Fruit fly (Drosophila melanogaster) whole organism, pupa: ENCODE results near the gene Rala.

ENCODE experiments used
- CG10348 ChIP-seq: fragments of 200-800 bp; sonication (Bioruptor generic); IDR thresholded peaks from 2 replicates; pipeline ENCODE4 v1.3.6; 2022; ENCODE audit warnings: missing biosample characterization, missing genetic modification characterization
- CG12605 ChIP-seq: fragments of 200-800 bp; sonication (Bioruptor generic); IDR thresholded peaks from 2 replicates; pipeline ENCODE4 v1.3.6; 2022; ENCODE audit warnings: missing biosample characterization, missing genetic modification characterization
- CG13204 ChIP-seq: fragments of 200-800 bp; sonication (Bioruptor generic); optimal IDR thresholded peaks from 2 replicates; lab custom pipeline; 2018; ENCODE audit warnings: missing biosample characterization, mild to moderate bottlenecking, missing genetic modification characterization, moderate library complexity
- CG14655 ChIP-seq: fragments of 200-800 bp; sonication (Bioruptor generic); optimal IDR thresholded peaks from 3 replicates; lab custom pipeline; 2017; ENCODE audit warnings: mild to moderate bottlenecking, missing biosample characterization, missing genetic modification reagents, missing genetic modification characterization
- CG15710 ChIP-seq: fragments of 200-800 bp; sonication (Bioruptor generic); optimal IDR thresholded peaks from 2 replicates; lab custom pipeline; 2018; ENCODE audit warnings: missing biosample characterization, mild to moderate bottlenecking, missing genetic modification characterization, moderate library complexity
- CG17806 ChIP-seq: fragments of 200-800 bp; sonication (Bioruptor generic); optimal IDR thresholded peaks from 2 replicates; lab custom pipeline; 2018; ENCODE audit warnings: missing biosample characterization, mild to moderate bottlenecking, missing genetic modification characterization, moderate library complexity
- CG32121 ChIP-seq: fragments of 200-800 bp; sonication (Bioruptor generic); IDR thresholded peaks from 2 replicates; pipeline ENCODE4 v1.3.6; 2022; ENCODE audit warnings: missing biosample characterization, missing genetic modification characterization
- CG34367 ChIP-seq: fragments of 200-800 bp; sonication (Bioruptor generic); optimal IDR thresholded peaks from 2 replicates; lab custom pipeline; 2018; ENCODE audit warnings: missing biosample characterization, mild to moderate bottlenecking, missing genetic modification characterization
- CG4496 ChIP-seq: fragments of 200-800 bp; sonication (Bioruptor generic); IDR thresholded peaks from 3 replicates; pipeline ENCODE4 v1.3.6; 2022; ENCODE audit warnings: missing biosample characterization, missing genetic modification characterization
- CG8159 ChIP-seq: fragments of 200-800 bp; sonication (Bioruptor generic); optimal IDR thresholded peaks from 3 replicates; lab custom pipeline; 2018; ENCODE audit warnings: missing biosample characterization, mild to moderate bottlenecking, missing genetic modification characterization, moderate library complexity
- CG8301 ChIP-seq: fragments of 200-800 bp; sonication (Bioruptor generic); optimal IDR thresholded peaks from 2 replicates; lab custom pipeline; 2018; ENCODE audit warnings: missing biosample characterization, mild to moderate bottlenecking, missing genetic modification characterization
- CG9948 ChIP-seq: fragments of 200-800 bp; sonication (Bioruptor generic); optimal IDR thresholded peaks from 2 replicates; lab custom pipeline; 2018; ENCODE audit warnings: missing biosample characterization, mild to moderate bottlenecking, missing genetic modification characterization, moderate library complexity
- D1 ChIP-seq: fragments of 200-800 bp; sonication (Bioruptor generic); optimal IDR thresholded peaks from 2 replicates; lab custom pipeline; 2018; ENCODE audit warnings: missing biosample characterization, mild to moderate bottlenecking, missing genetic modification characterization, moderate library complexity
- EcR ChIP-seq: fragments of 200-800 bp; sonication (Bioruptor generic); optimal IDR thresholded peaks from 3 replicates; lab custom pipeline; 2019; ENCODE audit warnings: missing biosample characterization, missing genetic modification characterization, mild to moderate bottlenecking, moderate library complexity, missing genetic modification reagents
- Ets98B ChIP-seq: fragments of 200-800 bp; sonication (Bioruptor generic); IDR thresholded peaks from 2 replicates; pipeline ENCODE4 v1.3.6; 2022; ENCODE audit warnings: missing biosample characterization, missing genetic modification characterization
- Pif1A ChIP-seq: fragments of 200-800 bp; sonication (Bioruptor generic); optimal IDR thresholded peaks from 3 replicates; lab custom pipeline; 2016; ENCODE audit warnings: missing biosample characterization, missing genetic modification characterization
- Pif1B ChIP-seq: fragments of 200-800 bp; sonication (Bioruptor generic); optimal IDR thresholded peaks from 3 replicates; lab custom pipeline; 2016; ENCODE audit warnings: missing biosample characterization, missing genetic modification characterization
- Snoo ChIP-seq: fragments of 200-800 bp; sonication (Bioruptor generic); optimal IDR thresholded peaks from 3 replicates; lab custom pipeline; 2017; ENCODE audit warnings: missing biosample characterization, mild to moderate bottlenecking, missing genetic modification characterization, inconsistent platforms
- fd96Ca ChIP-seq: fragments of 200-800 bp; sonication (Bioruptor generic); IDR thresholded peaks from 3 replicates; pipeline ENCODE4 v1.3.6; 2022; ENCODE audit warnings: missing biosample characterization, missing genetic modification characterization
- gl ChIP-seq: fragments of 200-800 bp; sonication (Bioruptor generic); optimal IDR thresholded peaks from 2 replicates; lab custom pipeline; 2018; ENCODE audit warnings: missing biosample characterization, mild to moderate bottlenecking, missing genetic modification characterization
- rn ChIP-seq: fragments of 200-800 bp; sonication (Bioruptor generic); IDR thresholded peaks from 2 replicates; pipeline ENCODE4 v1.3.6; 2022; ENCODE audit warnings: missing biosample characterization, missing genetic modification characterization

Rala gene

dm6 chrX:3689079-3689478, 30.4 kb downstream of the Rala start:
- TF ChIP-seq CG10348 (GFP tag; lab: Robert Waterston, UW) (no peak), Pif1B (GFP tag; lab: Kevin White, UChicago) (peak; percentile 62), CG9948 (tag; lab: Kevin White, UChicago) (no peak), CG13204 (peak; percentile 73), EcR (GFP tag; lab: Kevin White, UChicago) (peak; percentile 82), CG12605 (GFP tag; lab: Robert Waterston, UW) (peak; percentile 86), CG17806 (tag; lab: Kevin White, UChicago) (no peak), Ets98B (peak; percentile 62; the same call in 1 of the 2 replicates), gl (tag; lab: Kevin White, UChicago) (peak; percentile 66), Pif1A (GFP tag; lab: Kevin White, UChicago) (peak; percentile 6), CG4496 (GFP tag; lab: Robert Waterston, UW) (peak; percentile 45), rn (no peak), D1 (tag; lab: Kevin White, UChicago) (no peak), CG34367 (tag; lab: Kevin White, UChicago) (peak; percentile 1), CG32121 (0 out of 2 replicates have a peak, but pooled peaks have one; percentile 58), fd96Ca (GFP tag; lab: Robert Waterston, UW) (peak; percentile 63; the same call in 1 of the 3 replicates), CG14655 (peak; percentile 22), CG8301 (tag; lab: Kevin White, UChicago) (peak; percentile 6), CG15710 (tag; lab: Kevin White, UChicago) (peak; percentile 39), Snoo (tag; lab: Kevin White, UChicago) (no peak), CG8159 (tag; lab: Kevin White, UChicago) (peak; percentile 32)

dm6 chrX:3688576-3688975, 30.9 kb downstream of the Rala start:
- TF ChIP-seq rn (no peak), EcR (GFP tag; lab: Kevin White, UChicago) (no peak), Pif1B (GFP tag; lab: Kevin White, UChicago) (no peak), CG17806 (tag; lab: Kevin White, UChicago) (no peak), CG8301 (tag; lab: Kevin White, UChicago) (no peak), CG4496 (GFP tag; lab: Robert Waterston, UW) (no peak), CG12605 (GFP tag; lab: Robert Waterston, UW) (no peak), gl (tag; lab: Kevin White, UChicago) (no peak), CG15710 (tag; lab: Kevin White, UChicago) (no peak), Ets98B (no peak), CG14655 (no peak), CG8159 (tag; lab: Kevin White, UChicago) (no peak)

dm6 chrX:3687837-3688375, 31.5 kb downstream of the Rala start:
- TF ChIP-seq Pif1B (GFP tag; lab: Kevin White, UChicago): peak; percentile 49
- TF ChIP-seq gl (tag; lab: Kevin White, UChicago): peak; percentile 53
- peak; percentile 89 for TF ChIP-seq CG12605 (GFP tag; lab: Robert Waterston, UW)
- TF ChIP-seq CG17806 (tag; lab: Kevin White, UChicago): peak; percentile 75
- peak; percentile 32 for TF ChIP-seq EcR (GFP tag; lab: Kevin White, UChicago)
- peak; percentile 92 for TF ChIP-seq fd96Ca (GFP tag; lab: Robert Waterston, UW)
- peak; percentile 83 for TF ChIP-seq CG34367 (tag; lab: Kevin White, UChicago)
- peak; percentile 83 for TF ChIP-seq CG32121
- peak; percentile 64 for TF ChIP-seq rn
- peak; percentile 90 for TF ChIP-seq Ets98B
- TF ChIP-seq Pif1A (GFP tag; lab: Kevin White, UChicago): peak; percentile 81
- TF ChIP-seq Snoo (tag; lab: Kevin White, UChicago): peak; percentile 57
- peak; percentile 21; the same call in 1 of the 2 replicates for TF ChIP-seq CG10348 (GFP tag; lab: Robert Waterston, UW)
- TF ChIP-seq CG14655: peak; percentile 83
- peak; percentile 52 for TF ChIP-seq CG8159 (tag; lab: Kevin White, UChicago)
- peak; percentile 92 for TF ChIP-seq CG4496 (GFP tag; lab: Robert Waterston, UW)
- TF ChIP-seq D1 (tag; lab: Kevin White, UChicago): no peak
- peak; percentile 27 for TF ChIP-seq CG13204
- peak; percentile 72 for TF ChIP-seq CG9948 (tag; lab: Kevin White, UChicago)
- TF ChIP-seq CG15710 (tag; lab: Kevin White, UChicago): peak; percentile 73
- TF ChIP-seq CG8301 (tag; lab: Kevin White, UChicago): peak; percentile 84

DNA sequence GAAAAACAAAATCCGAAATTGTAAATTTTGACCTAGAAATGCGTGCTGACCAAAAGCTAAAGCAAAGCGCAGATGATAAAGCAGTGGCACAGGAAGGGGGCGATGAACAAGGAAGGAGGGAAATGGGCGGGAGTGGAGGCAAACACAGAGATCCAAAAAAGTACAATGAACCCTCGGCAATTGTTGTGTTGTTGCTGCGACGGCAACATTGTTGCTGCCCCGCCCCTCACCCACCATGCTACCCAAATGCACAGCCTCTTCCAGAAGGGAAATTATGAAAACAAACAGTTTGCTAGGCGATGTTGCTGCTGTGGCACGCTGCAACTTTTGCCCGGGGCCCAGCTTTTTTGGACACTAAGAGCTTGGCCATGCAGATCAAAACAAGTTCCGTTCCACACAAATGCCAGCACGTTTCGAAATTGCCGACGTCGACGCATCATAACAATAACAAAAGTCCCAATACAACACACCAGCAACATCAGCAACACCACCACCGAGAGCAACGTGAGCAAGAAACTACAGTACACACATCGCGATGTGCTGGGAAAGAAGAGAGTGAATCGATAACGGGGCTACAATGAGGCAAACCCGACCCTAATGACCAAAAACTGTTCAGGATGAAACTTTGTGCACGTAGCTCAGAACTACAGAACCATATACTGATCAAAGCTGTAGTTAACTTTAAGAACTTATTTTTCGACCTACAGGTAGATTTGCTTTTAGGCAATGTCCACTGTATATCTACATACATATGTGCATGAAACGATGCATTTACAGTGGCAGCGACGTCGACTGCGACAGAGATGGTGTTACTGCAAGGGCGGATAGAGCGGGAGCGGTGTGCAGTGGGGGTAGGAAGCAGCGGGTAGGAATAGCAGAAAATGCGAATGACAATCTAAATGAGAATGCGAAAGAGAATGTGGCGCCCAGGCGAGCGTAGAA, 32.7 kb downstream of the Rala start:
- TF ChIP-seq Snoo (tag; lab: Kevin White, UChicago) (peak; percentile 85), CG32121 (peak; percentile 88), CG17806 (tag; lab: Kevin White, UChicago) (peak; percentile 86), CG10348 (GFP tag; lab: Robert Waterston, UW) (peak; percentile 68), CG13204 (peak; percentile 75), Pif1A (GFP tag; lab: Kevin White, UChicago) (peak; percentile 90), fd96Ca (GFP tag; lab: Robert Waterston, UW) (peak; percentile 93), Pif1B (GFP tag; lab: Kevin White, UChicago) (peak; percentile 88), rn (peak; percentile 60), D1 (tag; lab: Kevin White, UChicago) (peak; percentile 41), CG8159 (tag; lab: Kevin White, UChicago) (peak; percentile 75), CG12605 (GFP tag; lab: Robert Waterston, UW) (peak; percentile 76), CG8301 (tag; lab: Kevin White, UChicago) (peak; percentile 89), CG15710 (tag; lab: Kevin White, UChicago) (peak; percentile 90), EcR (GFP tag; lab: Kevin White, UChicago) (peak; percentile 82), Ets98B (peak; percentile 85), CG9948 (tag; lab: Kevin White, UChicago) (peak; percentile 86), CG4496 (GFP tag; lab: Robert Waterston, UW) (peak; percentile 94), CG14655 (peak; percentile 87), CG34367 (tag; lab: Kevin White, UChicago) (peak; percentile 87), gl (tag; lab: Kevin White, UChicago) (peak; percentile 90)
